Worm (Caenorhabditis elegans): ENCODE data around the gene rbr-2.
A peak's percentile ranks its signal among the peaks of the same experiment; 100 is the strongest.
"Not testable (repeated sequence)": the region's sequence is repeated elsewhere in the genome, so short reads cannot be mapped to it uniquely, and the experiment has no call there.

The rbr-2 gene

ce11 chrIV:10948797-10949196, 28.9 kb downstream of the rbr-2 start, which contains the start of gene Y69E1A.1:
Gene Y69E1A.1 (minus strand): TSS chrIV:10948897.
- no peak for TF ChIP-seq pha-4 (tag; optimal IDR thresholded peaks at IDR 0.05)

ce11 chrIV:10949510-10949909, 29.6 kb downstream of the rbr-2 start, which contains the start of gene nsph-3.1:
Gene nsph-3.1 (plus strand): TSS chrIV:10949810.
- TF ChIP-seq hlh-1 (tag; optimal IDR thresholded peaks at IDR 0.05) (no peak), blmp-1 (tag; optimal IDR thresholded peaks at IDR 0.05) (no peak), ces-1 (GFP tag; optimal IDR thresholded peaks at IDR 0.05) (no peak), lin-13 (tag; optimal IDR thresholded peaks at IDR 0.05) (no peak), mep-1 (tag; optimal IDR thresholded peaks at IDR 0.05) (no peak), ztf-11 (tag; optimal IDR thresholded peaks at IDR 0.05) (no peak), drap-1 (GFP tag; optimal IDR thresholded peaks at IDR 0.05) (no peak), lin-32 (GFP tag; optimal IDR thresholded peaks at IDR 0.05) (no peak), unc-39 (tag; optimal IDR thresholded peaks at IDR 0.05) (no peak), mls-2 (tag; optimal IDR thresholded peaks at IDR 0.05) (no peak), pha-4 (tag; optimal IDR thresholded peaks at IDR 0.05) (no peak)

- TF ChIP-seq M03D4.4 (tag; optimal IDR thresholded peaks at IDR 0.05) (no peak), lsy-2 (tag; optimal IDR thresholded peaks at IDR 0.05) (no peak), mls-2 (tag; optimal IDR thresholded peaks at IDR 0.05) (no peak), pha-4 (tag; optimal IDR thresholded peaks at IDR 0.05) (no peak), ceh-39 (tag; optimal IDR thresholded peaks at IDR 0.05) (no peak), lin-32 (GFP tag; optimal IDR thresholded peaks at IDR 0.05) (no peak), blmp-1 (tag; optimal IDR thresholded peaks at IDR 0.05) (no peak), ham-2 (GFP tag; optimal IDR thresholded peaks at IDR 0.05) (no peak), hlh-1 (tag; optimal IDR thresholded peaks at IDR 0.05) (no peak), snpc-4 (tag; optimal IDR thresholded peaks at IDR 0.05) (no peak)
These were observed 30.7 kb downstream of the rbr-2 start for ce11 chrIV:10950363-10951214.

- TF ChIP-seq mep-1 (tag; optimal IDR thresholded peaks at IDR 0.05) (no peak), tbx-8 (GFP tag; optimal IDR thresholded peaks at IDR 0.05) (no peak)
These were observed 32.1 kb downstream of the rbr-2 start, which contains the start of gene Y69E1A.3 for ce11 chrIV:10951997-10952396. Gene Y69E1A.3 (plus strand): TSS chrIV:10952297.

- not testable (repeated sequence) for TF ChIP-seq pha-4 (tag; optimal IDR thresholded peaks at IDR 0.05); drap-1 (GFP tag; optimal IDR thresholded peaks at IDR 0.05); lin-13 (tag; optimal IDR thresholded peaks at IDR 0.05)
These were observed 35.1 kb downstream of the rbr-2 start, which contains the start of gene Y69E1A.4 for ce11 chrIV:10954955-10955354. Gene Y69E1A.4 (plus strand): TSS chrIV:10955255.

- no peak for TF ChIP-seq ham-2 (GFP tag; optimal IDR thresholded peaks at IDR 0.05)
- no peak for TF ChIP-seq lsy-2 (tag; optimal IDR thresholded peaks at IDR 0.05)
- TF ChIP-seq unc-62 (GFP tag; optimal IDR thresholded peaks at IDR 0.05) = peak; percentile 40
- no peak for TF ChIP-seq drap-1 (GFP tag; optimal IDR thresholded peaks at IDR 0.05)
- TF ChIP-seq unc-39 (tag; optimal IDR thresholded peaks at IDR 0.05) = no peak
- no peak for TF ChIP-seq nhr-2 (tag; optimal IDR thresholded peaks at IDR 0.05)
- no peak for TF ChIP-seq nhr-76 (tag; optimal IDR thresholded peaks at IDR 0.05)
- no peak for TF ChIP-seq flh-1 (GFP tag; optimal IDR thresholded peaks at IDR 0.05)
- TF ChIP-seq hlh-1 (tag; optimal IDR thresholded peaks at IDR 0.05) = peak; percentile 82
- TF ChIP-seq ceh-43 (GFP tag; optimal IDR thresholded peaks at IDR 0.05) = no peak
- TF ChIP-seq zip-8 (tag; optimal IDR thresholded peaks at IDR 0.05) = no peak
- TF ChIP-seq mab-5 (tag; optimal IDR thresholded peaks at IDR 0.05) = peak; percentile 31
- no peak for TF ChIP-seq ces-1 (GFP tag; optimal IDR thresholded peaks at IDR 0.05)
- no peak for TF ChIP-seq tbx-8 (GFP tag; optimal IDR thresholded peaks at IDR 0.05)
- no peak for TF ChIP-seq sem-2 (GFP tag; optimal IDR thresholded peaks at IDR 0.05)
- no peak for TF ChIP-seq nhr-237 (tag; optimal IDR thresholded peaks at IDR 0.05)
- no peak for TF ChIP-seq unc-120 (tag; optimal IDR thresholded peaks at IDR 0.05; ENCODE audit: poor library complexity, severe bottlenecking)
- no peak for TF ChIP-seq bed-3 (GFP tag; optimal IDR thresholded peaks at IDR 0.05)
- TF ChIP-seq snpc-4 (tag; optimal IDR thresholded peaks at IDR 0.05) = no peak
These were observed 37.8 kb downstream of the rbr-2 start, which contains the start of gene Y69E1A.5 for ce11 chrIV:10957583-10958229. Gene Y69E1A.5 (minus strand): TSS chrIV:10957655.

All from whole organism, mixed stage, embryonic.